Worm (Caenorhabditis elegans): ENCODE measurements around the gene daz-1.
A peak's percentile ranks its signal among the peaks of the same experiment; 100 is the strongest.

The daz-1 gene

ce11 chrII:5416204-5416764 lies 39.8 kb upstream of the daz-1 start, which contains the start of gene EEED8.2:
Gene EEED8.2, plus strand, starts transcription at chrII:5416714.
- TF ChIP-seq unc-86 (tag; optimal IDR thresholded peaks at IDR 0.05) (no peak), blmp-1 (tag; optimal IDR thresholded peaks at IDR 0.05) (peak; percentile 14), elt-3 (tag; optimal IDR thresholded peaks at IDR 0.05) (peak in 1 of 6 experiments; percentile 2), swsn-7 (tag; optimal IDR thresholded peaks at IDR 0.05) (no peak), lin-14 (GFP tag; optimal IDR thresholded peaks at IDR 0.05) (no peak), nhr-237 (tag; optimal IDR thresholded peaks at IDR 0.05) (no peak)

ce11 chrII:5417905-5418304 lies 38.2 kb upstream of the daz-1 start:
- TF ChIP-seq nhr-90 (tag; optimal IDR thresholded peaks at IDR 0.05; ENCODE audit: poor library complexity) (no peak), ama-1 (optimal IDR thresholded peaks at IDR 0.05) (no peak), C04F5.9 (tag; optimal IDR thresholded peaks at IDR 0.05) (no peak), efl-1 (optimal IDR thresholded peaks at IDR 0.05) (no peak), efl-1 (GFP tag; optimal IDR thresholded peaks at IDR 0.05 in 1 of 2) (peak in 1 of 2 experiments; percentile 23), nhr-11 (tag; optimal IDR thresholded peaks at IDR 0.05) (no peak)

ce11 chrII:5418317-5418716 lies 37.8 kb upstream of the daz-1 start:
- no peak for TF ChIP-seq elt-3 (tag; optimal IDR thresholded peaks at IDR 0.05)
- TF ChIP-seq nhr-76 (tag; optimal IDR thresholded peaks at IDR 0.05) = no peak

- no peak for TF ChIP-seq egl-13 (tag; optimal IDR thresholded peaks at IDR 0.05)
- no peak for TF ChIP-seq xbp-1 (tag; optimal IDR thresholded peaks at IDR 0.05)
- no peak for TF ChIP-seq aha-1 (tag; optimal IDR thresholded peaks at IDR 0.05)
- TF ChIP-seq fos-1 (tag; optimal IDR thresholded peaks at IDR 0.05) = no peak
- TF ChIP-seq lin-13 (GFP tag; optimal IDR thresholded peaks at IDR 0.05) = no peak
Observed at ce11 chrII:5418929-5419328, 37.2 kb upstream of the daz-1 start, which contains the start of gene EEED8.15. Gene EEED8.15, plus strand, starts transcription at chrII:5419229.

- TF ChIP-seq blmp-1 (tag; optimal IDR thresholded peaks at IDR 0.05) (peak; percentile 30), snpc-4 (tag; optimal IDR thresholded peaks at IDR 0.05) (no peak), fos-1 (tag; optimal IDR thresholded peaks at IDR 0.05) (no peak), sup-37 (GFP tag; optimal IDR thresholded peaks at IDR 0.05) (no peak), jun-1 (tag; optimal IDR thresholded peaks at IDR 0.05) (no peak), nhr-11 (tag; optimal IDR thresholded peaks at IDR 0.05) (no peak), nhr-90 (tag; optimal IDR thresholded peaks at IDR 0.05; ENCODE audit: poor library complexity) (no peak), nhr-84 (tag; optimal IDR thresholded peaks at IDR 0.05) (no peak), nhr-28 (tag; optimal IDR thresholded peaks at IDR 0.05) (no peak), ztf-4 (tag; optimal IDR thresholded peaks at IDR 0.05) (no peak), zag-1 (tag; optimal IDR thresholded peaks at IDR 0.05) (no peak), xbp-1 (tag; optimal IDR thresholded peaks at IDR 0.05) (no peak), lir-3 (tag; optimal IDR thresholded peaks at IDR 0.05; ENCODE audit: poor library complexity) (no peak), lin-39 (tag; optimal IDR thresholded peaks at IDR 0.05) (no peak), ceh-88 (GFP tag; IDR thresholded peaks at IDR 0.05) (no peak), unc-30 (tag; optimal IDR thresholded peaks at IDR 0.05) (no peak), lin-35 (GFP tag; optimal IDR thresholded peaks at IDR 0.05) (peak; percentile 25 to 85), hpl-2 (GFP tag; optimal IDR thresholded peaks at IDR 0.05) (no peak), lin-15B (tag; optimal IDR thresholded peaks at IDR 0.05) (peak; percentile 10), tbx-2 (tag; optimal IDR thresholded peaks at IDR 0.05) (no peak), nhr-12 (tag; optimal IDR thresholded peaks at IDR 0.05) (no peak), grh-1 (GFP tag; IDR thresholded peaks at IDR 0.05) (no peak), aha-1 (tag; optimal IDR thresholded peaks at IDR 0.05) (no peak), rnt-1 (tag; optimal IDR thresholded peaks at IDR 0.05) (no peak), lsy-2 (tag; optimal IDR thresholded peaks at IDR 0.05) (peak; percentile 64 to 95), C16A3.4 (tag; optimal IDR thresholded peaks at IDR 0.05) (peak; percentile 11), irx-1 (tag; optimal IDR thresholded peaks at IDR 0.05) (no peak), nhr-19 (GFP tag; conservative IDR thresholded peaks at IDR 0.05) (no peak), nhr-85 (tag) (no peak), pqm-1 (tag; optimal IDR thresholded peaks at IDR 0.05) (no peak), nhr-77 (tag; optimal IDR thresholded peaks at IDR 0.05) (no peak), egl-27 (tag; optimal IDR thresholded peaks at IDR 0.05) (no peak), sox-4 (tag; optimal IDR thresholded peaks at IDR 0.05) (no peak), ama-1 (optimal IDR thresholded peaks at IDR 0.05) (no peak)
Observed at ce11 chrII:5420947-5421614, 35.0 kb upstream of the daz-1 start, which contains the start of gene tofu-6. Gene tofu-6, plus strand, starts transcription at chrII:5421248.

All from whole organism, L1 larva.